Fruit fly (Drosophila melanogaster): ENCODE measurements around the gene CG43386.

The CG43386 gene

DNA sequence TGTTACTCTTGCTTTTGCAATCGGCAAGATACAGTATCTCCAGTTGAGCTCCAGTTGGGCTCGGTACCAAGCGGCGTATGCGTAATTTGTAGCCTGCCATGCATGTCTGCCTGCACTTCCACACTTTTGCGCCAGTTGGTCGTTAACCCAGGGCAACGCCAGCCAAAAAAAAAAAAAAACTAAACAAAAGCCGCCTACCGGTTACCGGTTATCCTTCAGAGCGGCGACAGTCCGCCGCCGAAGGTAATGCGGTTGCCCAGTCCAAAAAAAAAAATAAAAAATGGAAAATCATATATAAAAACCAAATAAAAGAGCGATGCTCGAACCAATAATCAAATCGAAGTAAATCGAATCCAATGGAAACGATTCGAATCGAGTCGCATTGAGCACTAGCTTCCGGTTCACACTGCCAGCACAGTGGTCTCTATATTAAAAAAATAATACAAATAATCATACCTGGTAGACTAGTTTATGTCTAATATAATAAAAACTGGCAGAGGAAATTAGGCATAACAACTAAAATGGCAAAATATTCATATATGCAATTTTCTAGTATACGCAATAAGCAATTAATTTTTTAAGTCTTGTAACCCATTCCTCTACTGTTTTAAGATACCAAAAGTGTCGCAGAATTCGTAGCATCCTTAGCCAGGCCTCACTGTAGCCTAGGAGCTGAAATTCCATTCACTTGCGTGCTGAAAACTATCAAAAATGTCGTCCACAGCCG, 10.3 kb upstream of the CG43386 start (continued):
- TF ChIP-seq CG18262 (tag; optimal IDR thresholded peaks at IDR 0.05): no peak
- peak; percentile 17 for TF ChIP-seq sug (tag; optimal IDR thresholded peaks at IDR 0.05)
- no peak for TF ChIP-seq pum (GFP tag; optimal IDR thresholded peaks at IDR 0.05)
- TF ChIP-seq Chrac-16 (GFP tag; optimal IDR thresholded peaks at IDR 0.05): no peak
- no peak for TF ChIP-seq cg (GFP tag; optimal IDR thresholded peaks at IDR 0.05)
- TF ChIP-seq CG10366 (GFP tag; IDR thresholded peaks at IDR 0.05): no peak
- no peak for TF ChIP-seq Fer2 (tag; optimal IDR thresholded peaks at IDR 0.05)
- no peak for TF ChIP-seq ham (GFP tag; IDR thresholded peaks at IDR 0.05)
- TF ChIP-seq gem (tag; optimal IDR thresholded peaks at IDR 0.05): peak; percentile 53
- no peak for TF ChIP-seq CHES-1-like (GFP tag; optimal IDR thresholded peaks at IDR 0.05)
- peak; percentile 32 for TF ChIP-seq CG9817 (tag; optimal IDR thresholded peaks at IDR 0.05)
- TF ChIP-seq phol (tag; optimal IDR thresholded peaks at IDR 0.05): no peak
- TF ChIP-seq gce (GFP tag; IDR thresholded peaks at IDR 0.05): no peak
- TF ChIP-seq Antp (GFP tag; optimal IDR thresholded peaks at IDR 0.05): no peak
- no peak for TF ChIP-seq CG6654 (GFP tag; optimal IDR thresholded peaks at IDR 0.05)
- TF ChIP-seq lbe (GFP tag; optimal IDR thresholded peaks at IDR 0.05): no peak
- TF ChIP-seq Fer1 (GFP tag; optimal IDR thresholded peaks at IDR 0.05): peak; percentile 35
- no peak for TF ChIP-seq Sox100B (GFP tag; optimal IDR thresholded peaks at IDR 0.05)
- TF ChIP-seq luna (GFP tag; optimal IDR thresholded peaks at IDR 0.05): no peak
- TF ChIP-seq Oli (tag; optimal IDR thresholded peaks at IDR 0.05): peak; percentile 43
- TF ChIP-seq danr (GFP tag; IDR thresholded peaks at IDR 0.05): peak; percentile 21; the same call in 1 of the 2 replicates
- TF ChIP-seq Nf-YC (tag; optimal IDR thresholded peaks at IDR 0.05): peak; percentile 16
- TF ChIP-seq CG9437 (GFP tag; optimal IDR thresholded peaks at IDR 0.05): no peak
- peak; percentile 15; the same call in 1 of the 2 replicates for TF ChIP-seq al (GFP tag; IDR thresholded peaks at IDR 0.05)
- TF ChIP-seq da (GFP tag; optimal IDR thresholded peaks at IDR 0.05): no peak
- no peak for TF ChIP-seq Sin3A (optimal IDR thresholded peaks at IDR 0.05)
- TF ChIP-seq CG11695 (GFP tag; IDR thresholded peaks at IDR 0.05): peak; percentile 65; the same call in 1 of the 3 replicates
- peak; percentile 15 for TF ChIP-seq unpg (GFP tag; optimal IDR thresholded peaks at IDR 0.05)
- no peak for TF ChIP-seq Dp (GFP tag; optimal IDR thresholded peaks at IDR 0.05)
- TF ChIP-seq CG7372 (GFP tag; IDR thresholded peaks at IDR 0.05): peak; percentile 35; the same call in 1 of the 2 replicates
- TF ChIP-seq Hmx (GFP tag; optimal IDR thresholded peaks at IDR 0.05): no peak
- no peak for TF ChIP-seq kah (GFP tag; optimal IDR thresholded peaks at IDR 0.05)
- peak; percentile 14 for TF ChIP-seq NfI (GFP tag; optimal IDR thresholded peaks at IDR 0.05)
- TF ChIP-seq CG30403 (GFP tag; optimal IDR thresholded peaks at IDR 0.05): peak; percentile 6
- no peak for TF ChIP-seq H2.0 (GFP tag; IDR thresholded peaks at IDR 0.05)
- TF ChIP-seq Ets97D (GFP tag; optimal IDR thresholded peaks at IDR 0.05): no peak
- peak; percentile 31 for TF ChIP-seq Ptx1 (GFP tag; IDR thresholded peaks at IDR 0.05)
- TF ChIP-seq CG13424 (tag; optimal IDR thresholded peaks at IDR 0.05): peak; percentile 47
- TF ChIP-seq CG12219 (GFP tag; optimal IDR thresholded peaks at IDR 0.05): no peak
- TF ChIP-seq fd3F (GFP tag; optimal IDR thresholded peaks at IDR 0.05): peak; percentile 53
- TF ChIP-seq Pdp1 (GFP tag; optimal IDR thresholded peaks at IDR 0.05): no peak
- peak in 1 of 2 experiments; percentile 67 for TF ChIP-seq Eip74EF (GFP tag; optimal IDR thresholded peaks at IDR 0.05)
- no peak for TF ChIP-seq p53 (GFP tag; optimal IDR thresholded peaks at IDR 0.05)
- no peak for TF ChIP-seq CG8478 (optimal IDR thresholded peaks at IDR 0.05)
- TF ChIP-seq seq (GFP tag; IDR thresholded peaks at IDR 0.05): 0 out of 2 replicates have a peak, but pooled peaks have one; percentile 33
- 0 out of 2 replicates have a peak, but pooled peaks have one; percentile 14 for TF ChIP-seq Oaz (GFP tag; IDR thresholded peaks at IDR 0.05)
